Worm (Caenorhabditis elegans): ENCODE measurements around the gene str-138.
A peak's percentile ranks its signal among the peaks of the same experiment; 100 is the strongest.

Gene str-138

DNA sequence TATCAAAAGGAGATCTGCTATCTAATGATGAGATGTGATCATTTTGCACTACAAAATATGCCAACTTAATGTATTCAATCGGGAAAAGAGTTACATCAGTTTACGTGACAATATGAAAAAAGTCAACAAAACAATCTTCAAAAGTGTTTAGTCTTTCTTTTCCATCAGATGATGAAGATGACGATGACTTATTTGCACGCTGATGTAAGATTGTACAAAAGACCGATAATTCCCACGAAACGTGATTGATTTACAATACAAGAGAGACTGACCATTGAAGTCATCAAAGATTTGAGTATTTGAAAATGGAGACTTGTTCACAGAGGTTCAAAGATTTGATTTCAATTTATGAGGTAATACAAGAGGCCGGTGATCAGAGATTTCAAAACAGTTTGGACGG, 33.2 kb upstream of the str-138 start (continued):
- TF ChIP-seq nhr-76 (tag; optimal IDR thresholded peaks at IDR 0.05): no peak
- no peak for TF ChIP-seq xbp-1 (tag; optimal IDR thresholded peaks at IDR 0.05)
- TF ChIP-seq egl-13 (tag; optimal IDR thresholded peaks at IDR 0.05): no peak
- TF ChIP-seq unc-98 (GFP tag; IDR thresholded peaks at IDR 0.05): no peak
- no peak for TF ChIP-seq efl-1 (optimal IDR thresholded peaks at IDR 0.05)
- TF ChIP-seq efl-1 (GFP tag; optimal IDR thresholded peaks at IDR 0.05 in 1 of 2): peak in 1 of 2 experiments; percentile 43
- TF ChIP-seq dsc-1 (tag; optimal IDR thresholded peaks at IDR 0.05): no peak
- TF ChIP-seq nhr-71 (tag; optimal IDR thresholded peaks at IDR 0.05): peak; percentile 49
- TF ChIP-seq nhr-77 (tag; optimal IDR thresholded peaks at IDR 0.05): no peak
- no peak for TF ChIP-seq C04F5.9 (tag; optimal IDR thresholded peaks at IDR 0.05)
- TF ChIP-seq unc-30 (tag; optimal IDR thresholded peaks at IDR 0.05): no peak
- no peak for TF ChIP-seq nhr-90 (tag; optimal IDR thresholded peaks at IDR 0.05; ENCODE audit: poor library complexity)
- TF ChIP-seq mep-1 (tag; optimal IDR thresholded peaks at IDR 0.05): peak; percentile 23
- TF ChIP-seq nhr-20 (tag; optimal IDR thresholded peaks at IDR 0.05): peak; percentile 52
- no peak for TF ChIP-seq unc-130 (tag; optimal IDR thresholded peaks at IDR 0.05)

DNA sequence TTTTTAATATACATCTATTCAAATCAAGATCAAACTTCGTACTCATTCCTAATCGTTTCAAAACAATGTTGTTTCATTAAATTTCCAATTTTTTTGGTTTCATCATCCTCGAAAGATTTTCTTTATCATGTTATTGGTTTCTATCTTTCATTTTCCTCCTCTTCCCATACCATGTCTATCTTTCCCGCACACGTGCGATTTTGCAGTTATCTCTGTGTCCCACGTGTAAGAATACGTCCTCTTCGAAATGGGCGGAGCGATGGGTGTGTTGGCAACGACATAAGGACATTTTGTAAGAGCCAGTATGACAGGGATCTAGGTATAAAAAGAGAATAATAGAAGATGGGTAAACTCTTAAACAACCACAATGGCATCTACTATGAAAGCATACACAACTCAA, 32.1 kb upstream of the str-138 start, which contains the start of gene F43H9.4:
Gene F43H9.4, plus strand, starts transcription at position 366 of the 400 bp plus-strand sequence.
- TF ChIP-seq hpl-2 (GFP tag; optimal IDR thresholded peaks at IDR 0.05) (no peak), ztf-11 (tag; optimal IDR thresholded peaks at IDR 0.05) (no peak), ama-1 (optimal IDR thresholded peaks at IDR 0.05) (no peak), ceh-90 (tag; optimal IDR thresholded peaks at IDR 0.05) (no peak), fos-1 (tag; optimal IDR thresholded peaks at IDR 0.05) (no peak), ceh-63 (GFP tag; optimal IDR thresholded peaks at IDR 0.05) (no peak), mep-1 (tag; optimal IDR thresholded peaks at IDR 0.05) (no peak), pag-3 (tag; optimal IDR thresholded peaks at IDR 0.05; ENCODE audit: borderline replicate concordance, insufficient read depth) (peak; percentile 26), unc-62 (GFP tag; optimal IDR thresholded peaks at IDR 0.05) (no peak), ceh-82 (tag; optimal IDR thresholded peaks at IDR 0.05) (no peak), pax-3 (tag; optimal IDR thresholded peaks at IDR 0.05) (no peak), nhr-47 (tag; optimal IDR thresholded peaks at IDR 0.05) (peak; percentile 30), dsc-1 (tag; optimal IDR thresholded peaks at IDR 0.05) (no peak), unc-30 (tag; optimal IDR thresholded peaks at IDR 0.05) (no peak), Y116A8C.19 (tag; optimal IDR thresholded peaks at IDR 0.05; ENCODE audit: borderline replicate concordance) (no peak), vab-15 (tag; optimal IDR thresholded peaks at IDR 0.05) (no peak), dpl-1 (GFP tag; optimal IDR thresholded peaks at IDR 0.05) (peak in 1 of 3 experiments; percentile 9), nhr-19 (GFP tag; conservative IDR thresholded peaks at IDR 0.05) (no peak; the same call in 1 of the 2 replicates), mdl-1 (tag; optimal IDR thresholded peaks at IDR 0.05) (peak in 1 of 2 experiments; percentile 77), irx-1 (tag; optimal IDR thresholded peaks at IDR 0.05) (no peak), swsn-7 (tag; optimal IDR thresholded peaks at IDR 0.05) (no peak), xbp-1 (tag; optimal IDR thresholded peaks at IDR 0.05) (peak; percentile 87), unc-130 (tag; optimal IDR thresholded peaks at IDR 0.05) (peak; percentile 18), rnt-1 (tag; optimal IDR thresholded peaks at IDR 0.05) (no peak), lin-13 (GFP tag; optimal IDR thresholded peaks at IDR 0.05) (no peak), alr-1 (tag; optimal IDR thresholded peaks at IDR 0.05; ENCODE audit: borderline replicate concordance) (no peak), ceh-88 (GFP tag; IDR thresholded peaks at IDR 0.05) (no peak), mef-2 (tag; optimal IDR thresholded peaks at IDR 0.05) (no peak), lin-14 (GFP tag; optimal IDR thresholded peaks at IDR 0.05) (peak; percentile 74), snu-23 (GFP tag; optimal IDR thresholded peaks at IDR 0.05) (peak; percentile 64), nhr-76 (tag; optimal IDR thresholded peaks at IDR 0.05) (no peak), tlp-1 (tag; optimal IDR thresholded peaks at IDR 0.05) (no peak), lsy-2 (tag; optimal IDR thresholded peaks at IDR 0.05) (peak in 1 of 2 experiments; percentile 3), ces-1 (GFP tag; optimal IDR thresholded peaks at IDR 0.05) (no peak), nhr-85 (tag) (peak; percentile 91), ztf-4 (tag; optimal IDR thresholded peaks at IDR 0.05) (no peak), ceh-8 (GFP tag; optimal IDR thresholded peaks at IDR 0.05) (no peak), sup-37 (GFP tag; optimal IDR thresholded peaks at IDR 0.05) (no peak), blmp-1 (tag; optimal IDR thresholded peaks at IDR 0.05) (peak; percentile 62), grh-1 (GFP tag; IDR thresholded peaks at IDR 0.05) (peak; percentile 39; the same call in 1 of the 2 replicates), nhr-71 (tag; optimal IDR thresholded peaks at IDR 0.05) (peak; percentile 63), zag-1 (tag; optimal IDR thresholded peaks at IDR 0.05) (no peak), ets-5 (GFP tag; IDR thresholded peaks at IDR 0.05) (no peak)

All from whole organism, L1 larva.